Fruit fly (Drosophila melanogaster) whole organism, embryonic: ENCODE measurements around the gene GlyRS.
A peak's percentile ranks its signal among the peaks of the same experiment; 100 is the strongest.

Experiments used
- Ada2b ChIP-seq: fragments of 200-800 bp; sonication (Bioruptor generic); IDR thresholded peaks from 2 replicates; pipeline ENCODE4 v1.3.6; 2022; ENCODE audit warnings: missing biosample characterization, missing genetic modification characterization
- Atf-2 ChIP-seq: fragments of 200-800 bp; sonication (Bioruptor generic); optimal IDR thresholded peaks from 2 replicates; lab custom pipeline; 2016; ENCODE audit warnings: missing biosample characterization, missing genetic modification characterization
- BtbVII ChIP-seq: fragments of 200-800 bp; sonication (Bioruptor generic); optimal IDR thresholded peaks from 3 replicates; lab custom pipeline; 2017; ENCODE audit warnings: missing biosample characterization, mild to moderate bottlenecking, missing genetic modification characterization
- C15 ChIP-seq: fragments of 200-800 bp; sonication (Bioruptor generic); IDR thresholded peaks from 3 replicates; pipeline ENCODE4 v1.3.6; 2022; ENCODE audit warnings: missing biosample characterization, missing genetic modification characterization
- CG10431 ChIP-seq: fragments of 200-800 bp; sonication (Bioruptor generic); optimal IDR thresholded peaks from 3 replicates; lab custom pipeline; 2018; ENCODE audit warnings: missing biosample characterization, mild to moderate bottlenecking, missing genetic modification characterization
- CG11723 ChIP-seq: fragments of 200-800 bp; sonication (Bioruptor generic); optimal IDR thresholded peaks from 2 replicates; lab custom pipeline; 2017; ENCODE audit warnings: missing biosample characterization, mild to moderate bottlenecking, missing genetic modification characterization
- CG12071 ChIP-seq: fragments of 200-800 bp; sonication (Bioruptor generic); optimal IDR thresholded peaks from 3 replicates; lab custom pipeline; 2018; ENCODE audit warnings: missing biosample characterization, mild to moderate bottlenecking, missing genetic modification characterization
- CG1233 ChIP-seq: fragments of 200-800 bp; sonication (Bioruptor generic); optimal IDR thresholded peaks from 4 replicates; lab custom pipeline; 2018; ENCODE audit warnings: missing biosample characterization, mild to moderate bottlenecking, missing genetic modification characterization
- CG13424 ChIP-seq: fragments of 200-800 bp; sonication (Bioruptor generic); optimal IDR thresholded peaks from 2 replicates; lab custom pipeline; 2019; ENCODE audit warnings: missing biosample characterization, mild to moderate bottlenecking, missing genetic modification characterization, moderate library complexity
- CG14860 ChIP-seq: fragments of 200-800 bp; sonication (Bioruptor generic); IDR thresholded peaks from 3 replicates; pipeline ENCODE4 v1.3.6; 2022; ENCODE audit warnings: missing biosample characterization, missing genetic modification characterization; ENCODE audit not compliant: partially characterized antibody
- CG18262 ChIP-seq: fragments of 200-800 bp; optimal IDR thresholded peaks from 3 replicates; lab custom pipeline; 2019; ENCODE audit warnings: missing biosample characterization, mild to moderate bottlenecking, missing genetic modification characterization, moderate library complexity
- CG2889 ChIP-seq: fragments of 200-800 bp; sonication (Bioruptor generic); IDR thresholded peaks from 3 replicates; pipeline ENCODE4 v1.3.6; 2022; ENCODE audit warnings: missing biosample characterization, missing genetic modification characterization
- CG3065 ChIP-seq: fragments of 200-800 bp; sonication (Bioruptor generic); optimal IDR thresholded peaks from 2 replicates; lab custom pipeline; 2016; ENCODE audit warnings: missing biosample characterization, missing genetic modification characterization
- CG34376 ChIP-seq: fragments of 200-800 bp; sonication (Bioruptor generic); optimal IDR thresholded peaks from 2 replicates; lab custom pipeline; 2018; ENCODE audit warnings: missing biosample characterization, mild to moderate bottlenecking, missing genetic modification characterization
- CG3726 ChIP-seq: fragments of 200-800 bp; sonication (Bioruptor generic); IDR thresholded peaks from 3 replicates; pipeline ENCODE4, ENCODE4 v1.3.6; 2022; ENCODE audit warnings: missing biosample characterization, missing genetic modification characterization
- CG3995 ChIP-seq: fragments of 200-800 bp; sonication (Bioruptor generic); optimal IDR thresholded peaks from 3 replicates; lab custom pipeline; 2016; ENCODE audit warnings: missing biosample characterization, missing genetic modification characterization
- CG4617 ChIP-seq: fragments of 200-800 bp; sonication (Bioruptor generic); optimal IDR thresholded peaks from 3 replicates; lab custom pipeline; 2016; ENCODE audit warnings: missing biosample characterization, missing genetic modification characterization, borderline replicate concordance
- CG7271 ChIP-seq: fragments of 200-800 bp; sonication (Bioruptor generic); optimal IDR thresholded peaks from 2 replicates; lab custom pipeline; 2018; ENCODE audit warnings: missing biosample characterization, mild to moderate bottlenecking, missing genetic modification characterization, moderate library complexity
- CG7357 ChIP-seq: fragments of 200-800 bp; sonication (Bioruptor generic); IDR thresholded peaks from 3 replicates; pipeline ENCODE4 v1.3.6; 2022; ENCODE audit warnings: missing biosample characterization, missing genetic modification characterization
- CG7372 ChIP-seq: fragments of 200-800 bp; sonication (Bioruptor generic); IDR thresholded peaks from 2 replicates; pipeline ENCODE4 v1.3.6; 2022; ENCODE audit warnings: missing biosample characterization, missing genetic modification characterization
- CG7987 ChIP-seq: fragments of 200-800 bp; sonication (Bioruptor generic); optimal IDR thresholded peaks from 2 replicates; lab custom pipeline; 2018; ENCODE audit warnings: missing biosample characterization, mild to moderate bottlenecking, missing genetic modification characterization, moderate library complexity
- CG8924 ChIP-seq: fragments of 200-800 bp; optimal IDR thresholded peaks from 3 replicates; lab custom pipeline; 2019; ENCODE audit warnings: missing biosample characterization, mild to moderate bottlenecking, missing genetic modification characterization, moderate library complexity
- CG9215 ChIP-seq: fragments of 200-800 bp; sonication (Bioruptor generic); IDR thresholded peaks from 2 replicates; pipeline ENCODE4 v1.3.6; 2022; ENCODE audit warnings: missing biosample characterization, missing genetic modification characterization
- Chrac-16 ChIP-seq: fragments of 200-800 bp; sonication (Bioruptor generic); optimal IDR thresholded peaks from 3 replicates; lab custom pipeline; 2016; ENCODE audit warnings: missing biosample characterization, missing genetic modification characterization
- CoRest ChIP-seq: fragments of 200-800 bp; sonication (Bioruptor generic); optimal IDR thresholded peaks from 3 replicates; lab custom pipeline; 2018; ENCODE audit warnings: missing biosample characterization, mild to moderate bottlenecking, missing genetic modification characterization, moderate library complexity
- Dp ChIP-seq: fragments of 200-800 bp; sonication (Bioruptor generic); optimal IDR thresholded peaks from 2 replicates; lab custom pipeline; 2018; ENCODE audit warnings: missing biosample characterization, mild to moderate bottlenecking, missing genetic modification characterization, moderate library complexity
- Ets97D ChIP-seq: fragments of 200-800 bp; sonication (Bioruptor generic); optimal IDR thresholded peaks from 3 replicates; lab custom pipeline; 2016; ENCODE audit warnings: missing biosample characterization, missing genetic modification characterization
- Fer2 ChIP-seq: fragments of 200-800 bp; sonication (Bioruptor generic); optimal IDR thresholded peaks from 2 replicates; lab custom pipeline; 2018; ENCODE audit warnings: missing biosample characterization, mild to moderate bottlenecking, missing genetic modification characterization, moderate library complexity
- Gsc ChIP-seq: fragments of 200-800 bp; sonication (Bioruptor generic); IDR thresholded peaks from 2 replicates; pipeline ENCODE4 v1.3.6; 2022; ENCODE audit warnings: missing biosample characterization, missing genetic modification characterization
- Meics ChIP-seq: fragments of 200-800 bp; sonication (Bioruptor generic); optimal IDR thresholded peaks from 2 replicates; lab custom pipeline; 2017; ENCODE audit warnings: missing biosample characterization, mild to moderate bottlenecking, missing genetic modification characterization
- Neu2 ChIP-seq: fragments of 200-800 bp; sonication (Bioruptor generic); optimal IDR thresholded peaks from 3 replicates; lab custom pipeline; 2016; ENCODE audit warnings: missing biosample characterization, missing genetic modification characterization, borderline replicate concordance
- Scr ChIP-seq: fragments of 200-800 bp; sonication (Bioruptor generic); IDR thresholded peaks from 2 replicates; pipeline ENCODE4 v1.3.6; 2022; ENCODE audit warnings: missing biosample characterization, missing genetic modification characterization; ENCODE audit not compliant: partially characterized antibody
- Sry-β ChIP-seq: fragments of 200-800 bp; sonication (Bioruptor generic); optimal IDR thresholded peaks from 2 replicates; lab custom pipeline; 2018; ENCODE audit warnings: missing biosample characterization, mild to moderate bottlenecking, missing genetic modification characterization, moderate library complexity
- Ssrp ChIP-seq: fragments of 200-800 bp; sonication (Bioruptor generic); optimal IDR thresholded peaks from 2 replicates; lab custom pipeline; 2018; ENCODE audit warnings: missing biosample characterization, mild to moderate bottlenecking, missing genetic modification characterization, moderate library complexity
- Xbp1 ChIP-seq: fragments of 200-800 bp; sonication (Bioruptor generic); optimal IDR thresholded peaks from 3 replicates; lab custom pipeline; 2016; ENCODE audit warnings: missing biosample characterization, mild to moderate bottlenecking, missing genetic modification characterization
- bigmax ChIP-seq: fragments of 200-800 bp; sonication (Bioruptor generic); optimal IDR thresholded peaks from 2 replicates; lab custom pipeline; 2018; ENCODE audit warnings: missing biosample characterization, mild to moderate bottlenecking, missing genetic modification characterization
- cg ChIP-seq: fragments of 200-800 bp; sonication (Bioruptor generic); optimal IDR thresholded peaks from 3 replicates; lab custom pipeline; 2019; ENCODE audit warnings: missing biosample characterization, mild to moderate bottlenecking, missing genetic modification characterization, moderate library complexity
- corto ChIP-seq: fragments of 200-800 bp; sonication (Bioruptor generic); optimal IDR thresholded peaks from 2 replicates; lab custom pipeline; 2016; ENCODE audit warnings: missing biosample characterization, mild to moderate bottlenecking, missing genetic modification characterization, moderate library complexity
- dm ChIP-seq: fragments of 200-800 bp; sonication (Bioruptor generic); optimal IDR thresholded peaks from 3 replicates; lab custom pipeline; 2016; ENCODE audit warnings: missing biosample characterization, missing genetic modification characterization
- ewg ChIP-seq: fragments of 200-800 bp; sonication (Bioruptor generic); optimal IDR thresholded peaks from 3 replicates; lab custom pipeline; 2017; ENCODE audit warnings: mild to moderate bottlenecking, missing biosample characterization, missing genetic modification reagents, missing genetic modification characterization
- grn ChIP-seq: fragments of 200-800 bp; sonication (Bioruptor generic); optimal IDR thresholded peaks from 3 replicates; lab custom pipeline; 2017; ENCODE audit warnings: missing biosample characterization, missing genetic modification characterization
- hkb ChIP-seq, 2 experiments: fragments of 200-800 bp in 1 of 2; fragments of >200 bp in 1 of 2; sonication (Bioruptor generic) in 1 of 2; IDR thresholded peaks in 1 of 2; optimal IDR thresholded peaks in 1 of 2; 2 replicates each; pipeline versions ENCODE4 v1.3.6 to Lab custom; 2017 to 2022; ENCODE audit warnings: missing biosample characterization in 1 of 2, missing genetic modification characterization in 1 of 2
- klu ChIP-seq: fragments of 200-800 bp; sonication (Bioruptor generic); IDR thresholded peaks from 2 replicates; pipeline ENCODE4 v1.3.6; 2022; ENCODE audit warnings: missing biosample characterization, missing genetic modification characterization
- p53 ChIP-seq: fragments of 200-800 bp; sonication (Bioruptor generic); optimal IDR thresholded peaks from 2 replicates; lab custom pipeline; 2016; ENCODE audit warnings: missing biosample characterization, missing genetic modification characterization
- ro ChIP-seq: fragments of 200-800 bp; sonication (Bioruptor generic); IDR thresholded peaks from 2 replicates; pipeline ENCODE4 v1.3.6; 2022; ENCODE audit warnings: missing biosample characterization, missing genetic modification characterization
- sd ChIP-seq: fragments of 200-800 bp; sonication (Bioruptor generic); optimal IDR thresholded peaks from 3 replicates; lab custom pipeline; 2018; ENCODE audit warnings: missing biosample characterization, mild to moderate bottlenecking, missing genetic modification characterization, moderate library complexity
- sens ChIP-seq: fragments of 200-800 bp; sonication (Bioruptor generic); peaks from one replicate; lab custom pipeline; 2016; ENCODE audit warnings: missing biosample characterization, missing genetic modification characterization
- slbo ChIP-seq: fragments of 200-800 bp; sonication (Bioruptor generic); IDR thresholded peaks from 2 replicates; pipeline ENCODE4 v1.3.6; 2022; ENCODE audit warnings: missing biosample characterization, missing genetic modification characterization
- tin ChIP-seq: fragments of 200-800 bp; sonication (Bioruptor generic); optimal IDR thresholded peaks from 3 replicates; lab custom pipeline; 2016; ENCODE audit warnings: missing biosample characterization, missing genetic modification characterization

Gene GlyRS

dm6 chr3L:15104849-15105555 is 10.1 kb downstream of the GlyRS start (continued):
- no peak for TF ChIP-seq CG1233 (GFP tag; lab: Kevin White, UChicago)
- TF ChIP-seq cg: no peak
- TF ChIP-seq Neu2 (GFP tag; lab: Kevin White, UChicago): no peak
- peak; percentile 89 for TF ChIP-seq sens (GFP tag; lab: Kevin White, UChicago)
- TF ChIP-seq CG7372 (GFP tag; lab: Robert Waterston, UW): peak; percentile 43; the same call in 1 of the 2 replicates
- no peak for TF ChIP-seq Ada2b (GFP tag; lab: Robert Waterston, UW)
- TF ChIP-seq Scr (GFP tag; lab: Robert Waterston, UW): no peak
- no peak for TF ChIP-seq CG7987 (GFP tag; lab: Kevin White, UChicago)
- TF ChIP-seq Gsc (GFP tag; lab: Robert Waterston, UW): 0 out of 2 replicates have a peak, but pooled peaks have one; percentile 36
- TF ChIP-seq CG4617 (GFP tag; lab: Kevin White, UChicago): no peak
- no peak for TF ChIP-seq Sry-β (GFP tag; lab: Kevin White, UChicago)
- TF ChIP-seq grn (GFP tag; lab: Kevin White, UChicago): no peak
- peak; percentile 51 for TF ChIP-seq Ssrp (tag; lab: Kevin White, UChicago)
- no peak for TF ChIP-seq sd (tag; lab: Kevin White, UChicago)
- peak; percentile 62; the same call in 1 of the 2 replicates for TF ChIP-seq klu (GFP tag; lab: Robert Waterston, UW)
- peak; percentile 72 for TF ChIP-seq CoRest (tag; lab: Kevin White, UChicago)
- no peak for TF ChIP-seq CG3726
- TF ChIP-seq CG3995 (GFP tag; lab: Kevin White, UChicago): no peak
- TF ChIP-seq CG9215 (GFP tag; lab: Robert Waterston, UW): peak; percentile 52
- TF ChIP-seq Atf-2 (GFP tag; lab: Kevin White, UChicago): peak; percentile 50
- peak; percentile 12 for TF ChIP-seq Fer2 (tag; lab: Kevin White, UChicago)
- peak; percentile 46 for TF ChIP-seq tin (GFP tag; lab: Kevin White, UChicago)
- no peak; the same call in 1 of the 2 replicates for TF ChIP-seq ro (GFP tag; lab: Robert Waterston, UW)
- no peak for TF ChIP-seq CG14860
- TF ChIP-seq slbo (GFP tag; lab: Robert Waterston, UW): peak; percentile 60
- TF ChIP-seq CG12071 (GFP tag; lab: Kevin White, UChicago): peak; percentile 32
- peak; percentile 70 for TF ChIP-seq CG13424 (tag; lab: Kevin White, UChicago)
- TF ChIP-seq hkb (optimal IDR thresholded peaks at IDR 0.05; lab: Kevin White, UChicago): no peak
- TF ChIP-seq hkb (GFP tag; IDR thresholded peaks at IDR 0.05; lab: Robert Waterston, UW): peak; percentile 53
- TF ChIP-seq corto (GFP tag; lab: Kevin White, UChicago): peak; percentile 55
- TF ChIP-seq ewg (GFP tag; lab: Kevin White, UChicago): peak; percentile 35
- TF ChIP-seq C15 (GFP tag; lab: Robert Waterston, UW): no peak
- TF ChIP-seq CG10431 (GFP tag; lab: Kevin White, UChicago): no peak
- no peak for TF ChIP-seq dm (GFP tag; lab: Kevin White, UChicago)
- no peak for TF ChIP-seq p53 (GFP tag; lab: Kevin White, UChicago)
- no peak for TF ChIP-seq CG3065
- TF ChIP-seq CG11723 (GFP tag; lab: Kevin White, UChicago): peak; percentile 24
- peak; percentile 54 for TF ChIP-seq Meics (GFP tag; lab: Kevin White, UChicago)
- TF ChIP-seq BtbVII: peak; percentile 27
- TF ChIP-seq CG34376 (GFP tag; lab: Kevin White, UChicago): peak; percentile 41
- TF ChIP-seq CG7357 (GFP tag; lab: Robert Waterston, UW): peak; percentile 14; the same call in 1 of the 3 replicates
- TF ChIP-seq Chrac-16 (GFP tag; lab: Kevin White, UChicago): peak; percentile 36
- TF ChIP-seq Dp (GFP tag; lab: Kevin White, UChicago): no peak
- peak; percentile 2 for TF ChIP-seq Ets97D (GFP tag; lab: Kevin White, UChicago)
- TF ChIP-seq Xbp1 (GFP tag; lab: Kevin White, UChicago): peak; percentile 56
- 0 out of 3 replicates have a peak, but pooled peaks have one; percentile 7 for TF ChIP-seq CG2889 (GFP tag; lab: Robert Waterston, UW)
- no peak for TF ChIP-seq bigmax
- peak; percentile 46 for TF ChIP-seq CG18262 (tag; lab: Kevin White, UChicago)
- no peak for TF ChIP-seq CG7271 (tag; lab: Kevin White, UChicago)
- peak; percentile 37 for TF ChIP-seq CG8924
